Fruit fly (Drosophila melanogaster) whole organism, embryonic: ENCODE results near the gene AcCoAS.
A peak's percentile ranks its signal among the peaks of the same experiment; 100 is the strongest.

Source experiments
- ATbp ChIP-seq: fragments of 200-800 bp; sonication (Bioruptor generic); optimal IDR thresholded peaks from 2 replicates; lab custom pipeline; 2017; ENCODE audit warnings: missing biosample characterization, mild to moderate bottlenecking, missing genetic modification characterization, missing genetic modification reagents
- Atf3 ChIP-seq: fragments of 200-800 bp; sonication (Bioruptor generic); optimal IDR thresholded peaks from 3 replicates; lab custom pipeline; 2016; ENCODE audit warnings: missing biosample characterization, missing genetic modification characterization
- B-H1 ChIP-seq: fragments of 200-800 bp; sonication (Bioruptor generic); IDR thresholded peaks from 3 replicates; pipeline ENCODE4 v1.3.6; 2022; ENCODE audit warnings: missing biosample characterization, missing genetic modification characterization
- CG1024 ChIP-seq: fragments of 200-800 bp; sonication (Bioruptor generic); IDR thresholded peaks from 2 replicates; pipeline ENCODE4 v1.3.6; 2022; ENCODE audit warnings: missing biosample characterization, missing genetic modification characterization
- CG11560 ChIP-seq: fragments of 200-800 bp; sonication (Bioruptor generic); IDR thresholded peaks from 3 replicates; pipeline ENCODE4 v1.3.6; 2022; ENCODE audit warnings: missing biosample characterization, missing genetic modification characterization
- CG11695 ChIP-seq: fragments of 200-800 bp; sonication (Bioruptor generic); IDR thresholded peaks from 3 replicates; pipeline ENCODE4 v1.3.6; 2022; ENCODE audit warnings: missing biosample characterization, missing genetic modification characterization
- CG13287 ChIP-seq: fragments of 200-800 bp; sonication (Bioruptor generic); IDR thresholded peaks from 2 replicates; pipeline ENCODE4 v1.3.6; 2022; ENCODE audit warnings: missing biosample characterization, missing genetic modification characterization; ENCODE audit not compliant: partially characterized antibody
- CG14710 ChIP-seq: fragments of 200-800 bp; sonication (Bioruptor generic); optimal IDR thresholded peaks from 3 replicates; lab custom pipeline; 2019; ENCODE audit warnings: missing biosample characterization, mild to moderate bottlenecking, missing genetic modification characterization, moderate library complexity
- CG15696 ChIP-seq: fragments of 200-800 bp; sonication (Bioruptor generic); optimal IDR thresholded peaks from 2 replicates; lab custom pipeline; 2019; ENCODE audit warnings: missing biosample characterization, mild to moderate bottlenecking, missing genetic modification characterization, moderate library complexity
- CG1603 ChIP-seq: fragments of 200-800 bp; sonication (Bioruptor generic); optimal IDR thresholded peaks from 2 replicates; lab custom pipeline; 2019; ENCODE audit warnings: missing biosample characterization, mild to moderate bottlenecking, missing genetic modification characterization, moderate library complexity
- CG16815 ChIP-seq: fragments of 200-800 bp; sonication (Bioruptor generic); optimal IDR thresholded peaks from 3 replicates; lab custom pipeline; 2017; ENCODE audit warnings: missing biosample characterization, mild to moderate bottlenecking, missing genetic modification characterization
- CG33213 ChIP-seq: fragments of 200-800 bp; sonication (Bioruptor generic); optimal IDR thresholded peaks from 3 replicates; lab custom pipeline; 2016; ENCODE audit warnings: missing biosample characterization, missing genetic modification characterization
- CG34422 ChIP-seq: fragments of 200-800 bp; sonication (Bioruptor generic); IDR thresholded peaks from 3 replicates; pipeline ENCODE4 v1.3.6; 2022; ENCODE audit warnings: missing biosample characterization, missing genetic modification characterization
- CG4707 ChIP-seq: fragments of 200-800 bp; sonication (Bioruptor generic); optimal IDR thresholded peaks from 2 replicates; lab custom pipeline; 2018; ENCODE audit warnings: missing biosample characterization, mild to moderate bottlenecking, missing genetic modification characterization, moderate library complexity
- CG6175 ChIP-seq: fragments of 200-800 bp; sonication (Bioruptor generic); IDR thresholded peaks from 3 replicates; pipeline ENCODE4 v1.3.6; 2022; ENCODE audit warnings: missing biosample characterization, missing genetic modification characterization
- CG7357 ChIP-seq: fragments of 200-800 bp; sonication (Bioruptor generic); IDR thresholded peaks from 3 replicates; pipeline ENCODE4 v1.3.6; 2022; ENCODE audit warnings: missing biosample characterization, missing genetic modification characterization
- CG7963 ChIP-seq: fragments of 200-800 bp; sonication (Bioruptor generic); IDR thresholded peaks from 3 replicates; pipeline ENCODE4 v1.3.6; 2022; ENCODE audit warnings: missing biosample characterization, missing genetic modification characterization; ENCODE audit not compliant: partially characterized antibody
- CG7987 ChIP-seq: fragments of 200-800 bp; sonication (Bioruptor generic); optimal IDR thresholded peaks from 2 replicates; lab custom pipeline; 2018; ENCODE audit warnings: missing biosample characterization, mild to moderate bottlenecking, missing genetic modification characterization, moderate library complexity
- CG8290 ChIP-seq, 3 experiments: fragments of 200-800 bp; sonication (Bioruptor generic); optimal IDR thresholded peaks; 2 replicates each; lab custom pipeline; 2016 to 2019; ENCODE audit warnings: missing biosample characterization in 3 of 3, missing genetic modification characterization in 3 of 3, mild to moderate bottlenecking in 2 of 3, moderate library complexity in 1 of 3
- CG8359 ChIP-seq: fragments of 200-800 bp; sonication (Bioruptor generic); optimal IDR thresholded peaks from 2 replicates; lab custom pipeline; 2017; ENCODE audit warnings: missing biosample characterization, mild to moderate bottlenecking, missing genetic modification characterization, borderline replicate concordance
- CG8478 ChIP-seq: fragments of >200 bp; optimal IDR thresholded peaks from 2 replicates; lab custom pipeline; 2018
- CG9876 ChIP-seq: fragments of 200-800 bp; sonication (Bioruptor generic); optimal IDR thresholded peaks from 2 replicates; lab custom pipeline; 2016; ENCODE audit warnings: missing biosample characterization, missing genetic modification characterization
- Chrac-16 ChIP-seq: fragments of 200-800 bp; sonication (Bioruptor generic); optimal IDR thresholded peaks from 3 replicates; lab custom pipeline; 2016; ENCODE audit warnings: missing biosample characterization, missing genetic modification characterization
- Dip2 ChIP-seq: fragments of 200-800 bp; sonication (Bioruptor generic); IDR thresholded peaks from 2 replicates; pipeline ENCODE4 v1.3.6; 2022; ENCODE audit warnings: missing biosample characterization, missing genetic modification characterization
- Dll ChIP-seq: fragments of 200-800 bp; sonication (Bioruptor generic); IDR thresholded peaks from 4 replicates; pipeline ENCODE4 v1.3.6; 2022; ENCODE audit warnings: missing biosample characterization, missing genetic modification characterization; ENCODE audit not compliant: partially characterized antibody
- Dp ChIP-seq: fragments of 200-800 bp; sonication (Bioruptor generic); optimal IDR thresholded peaks from 2 replicates; lab custom pipeline; 2018; ENCODE audit warnings: missing biosample characterization, mild to moderate bottlenecking, missing genetic modification characterization, moderate library complexity
- Fer1 ChIP-seq: fragments of 200-800 bp; sonication (Bioruptor generic); optimal IDR thresholded peaks from 2 replicates; lab custom pipeline; 2017; ENCODE audit warnings: missing biosample characterization, mild to moderate bottlenecking, missing genetic modification characterization
- Hey ChIP-seq: fragments of 200-800 bp; sonication (Bioruptor generic); optimal IDR thresholded peaks from 3 replicates; lab custom pipeline; 2018; ENCODE audit warnings: missing biosample characterization, mild to moderate bottlenecking, missing genetic modification characterization
- MTF-1 ChIP-seq: fragments of 200-800 bp; sonication (Bioruptor generic); optimal IDR thresholded peaks from 2 replicates; lab custom pipeline; 2018; ENCODE audit warnings: missing biosample characterization, mild to moderate bottlenecking, missing genetic modification characterization, borderline replicate concordance
- Trl ChIP-seq, 3 experiments: fragments of >200 bp in 2 of 3; fragments of 200-800 bp in 1 of 3; sonication (Bioruptor generic) in 1 of 3; optimal IDR thresholded peaks; 2 replicates in 1 of 3; 3 replicates in 2 of 3; lab custom pipeline; 2016 to 2017; ENCODE audit warnings: missing biosample characterization in 1 of 3, missing genetic modification characterization in 1 of 3
- Xbp1 ChIP-seq: fragments of 200-800 bp; sonication (Bioruptor generic); optimal IDR thresholded peaks from 3 replicates; lab custom pipeline; 2016; ENCODE audit warnings: missing biosample characterization, mild to moderate bottlenecking, missing genetic modification characterization
- al ChIP-seq: fragments of 200-800 bp; sonication (Bioruptor generic); IDR thresholded peaks from 2 replicates; pipeline ENCODE4 v1.3.6; 2022; ENCODE audit warnings: missing biosample characterization, missing genetic modification characterization
- bbx ChIP-seq: fragments of 200-800 bp; sonication (Bioruptor generic); IDR thresholded peaks from 2 replicates; pipeline ENCODE4 v1.3.6; 2022; ENCODE audit warnings: missing biosample characterization, missing genetic modification characterization; ENCODE audit not compliant: partially characterized antibody
- cas ChIP-seq: fragments of 200-800 bp; sonication (Bioruptor generic); IDR thresholded peaks from 2 replicates; pipeline ENCODE4 v1.3.6; 2022; ENCODE audit warnings: missing biosample characterization, missing genetic modification characterization
- chm ChIP-seq: fragments of 200-800 bp; sonication (Bioruptor generic); IDR thresholded peaks from 2 replicates; pipeline ENCODE4 v1.3.6; 2022; ENCODE audit warnings: missing biosample characterization, missing genetic modification characterization
- ci ChIP-seq: fragments of 200-800 bp; sonication (Bioruptor generic); IDR thresholded peaks from 3 replicates; pipeline ENCODE4 v1.3.6; 2022; ENCODE audit warnings: missing biosample characterization, missing genetic modification characterization
- crp ChIP-seq, 2 experiments: fragments of 200-800 bp; sonication (Bioruptor generic); optimal IDR thresholded peaks; 2 replicates in 1 of 2; 3 replicates in 1 of 2; lab custom pipeline; 2017; ENCODE audit warnings: missing biosample characterization in 2 of 2, missing genetic modification characterization in 2 of 2, mild to moderate bottlenecking in 1 of 2, moderate library complexity in 1 of 2
- danr ChIP-seq: fragments of 200-800 bp; sonication (Bioruptor generic); IDR thresholded peaks from 2 replicates; pipeline ENCODE4 v1.3.6; 2022; ENCODE audit warnings: missing biosample characterization, missing genetic modification characterization
- her ChIP-seq: fragments of 200-800 bp; sonication (Bioruptor generic); optimal IDR thresholded peaks from 2 replicates; lab custom pipeline; 2016; ENCODE audit warnings: missing biosample characterization, missing genetic modification characterization
- ind ChIP-seq: fragments of 200-800 bp; sonication (Bioruptor generic); optimal IDR thresholded peaks from 3 replicates; lab custom pipeline; 2016; ENCODE audit warnings: missing biosample characterization, missing genetic modification characterization
- lab ChIP-seq: fragments of 200-800 bp; sonication (Bioruptor generic); optimal IDR thresholded peaks from 3 replicates; lab custom pipeline; 2017; ENCODE audit warnings: missing biosample characterization, missing genetic modification characterization, mild to moderate bottlenecking, moderate library complexity, missing genetic modification reagents
- maf-S ChIP-seq: fragments of 200-800 bp; sonication (Bioruptor generic); optimal IDR thresholded peaks from 2 replicates; lab custom pipeline; 2016; ENCODE audit warnings: missing biosample characterization, missing genetic modification characterization
- nau ChIP-seq: fragments of 200-800 bp; sonication (Bioruptor generic); optimal IDR thresholded peaks from 3 replicates; lab custom pipeline; 2017; ENCODE audit warnings: missing biosample characterization, mild to moderate bottlenecking, missing genetic modification characterization, missing genetic modification reagents
- nmo ChIP-seq: fragments of 200-800 bp; sonication (Bioruptor generic); optimal IDR thresholded peaks from 2 replicates; lab custom pipeline; 2018; ENCODE audit warnings: missing biosample characterization, mild to moderate bottlenecking, missing genetic modification characterization, moderate library complexity
- pfk ChIP-seq: fragments of 200-800 bp; sonication (Bioruptor generic); optimal IDR thresholded peaks from 2 replicates; lab custom pipeline; 2018; ENCODE audit warnings: missing biosample characterization, mild to moderate bottlenecking, missing genetic modification characterization, moderate library complexity
- rib ChIP-seq: fragments of 200-800 bp; sonication (Bioruptor generic); IDR thresholded peaks from 2 replicates; pipeline ENCODE4 v1.3.6; 2022; ENCODE audit warnings: missing biosample characterization, missing genetic modification characterization
- twi ChIP-seq: fragments of 200-800 bp; optimal IDR thresholded peaks from 2 replicates; lab custom pipeline; 2019; ENCODE audit warnings: missing biosample characterization, mild to moderate bottlenecking, missing genetic modification characterization, moderate library complexity
- vnd ChIP-seq: fragments of 200-800 bp; sonication (Bioruptor generic); IDR thresholded peaks from 3 replicates; pipeline ENCODE4 v1.3.6; 2022; ENCODE audit warnings: missing biosample characterization, missing genetic modification characterization; ENCODE audit not compliant: partially characterized antibody
- vvl ChIP-seq: fragments of 200-800 bp; sonication (Bioruptor generic); IDR thresholded peaks from 2 replicates; pipeline ENCODE4 v1.3.6; 2022; ENCODE audit warnings: missing biosample characterization, missing genetic modification characterization

Gene AcCoAS

dm6 chr3L:21239999-21240509 is 40.0 kb downstream of the AcCoAS start (continued):
- TF ChIP-seq ind (GFP tag; lab: Kevin White, UChicago): no peak
- TF ChIP-seq rib (GFP tag; lab: Robert Waterston, UW): 0 out of 2 replicates have a peak, but pooled peaks have one; percentile 18
- TF ChIP-seq Hey (tag; lab: Kevin White, UChicago): no peak
- TF ChIP-seq CG8290 (GFP tag; optimal IDR thresholded peaks at IDR 0.05; lab: Kevin White, UChicago): no peak
- TF ChIP-seq CG8290 (tag; optimal IDR thresholded peaks at IDR 0.05; lab: Kevin White, UChicago): no peak
- no peak for TF ChIP-seq CG9876 (GFP tag; lab: Kevin White, UChicago)
- peak; percentile 11 for TF ChIP-seq Xbp1 (GFP tag; lab: Kevin White, UChicago)
- TF ChIP-seq Atf3 (GFP tag; lab: Kevin White, UChicago): no peak
- TF ChIP-seq CG8478 (lab: Kevin White, UChicago): peak; percentile 12
- peak; percentile 81 to 86 for TF ChIP-seq Trl (optimal IDR thresholded peaks at IDR 0.05; lab: Kevin White, UChicago)
- TF ChIP-seq Trl (GFP tag; optimal IDR thresholded peaks at IDR 0.05; lab: Kevin White, UChicago): no peak
- no peak for TF ChIP-seq CG11560 (tag; lab: Robert Waterston, UW)
- TF ChIP-seq Dll: 0 out of 4 replicates have a peak, but pooled peaks have one; percentile 43
- no peak for TF ChIP-seq CG15696 (tag; lab: Kevin White, UChicago)
- 0 out of 3 replicates have a peak, but pooled peaks have one; percentile 7 for TF ChIP-seq CG11695 (GFP tag; lab: Robert Waterston, UW)
- no peak for TF ChIP-seq Dp
- TF ChIP-seq Dip2: no peak
- TF ChIP-seq B-H1 (GFP tag; lab: Robert Waterston, UW): no peak; the same call in 2 of the 3 replicates
- peak; percentile 13 for TF ChIP-seq her
- no peak for TF ChIP-seq twi (tag; lab: Kevin White, UChicago)
- no peak for TF ChIP-seq Fer1
- peak; percentile 71 for TF ChIP-seq CG13287 (GFP tag; lab: Robert Waterston, UW)
- TF ChIP-seq bbx (GFP tag; lab: Robert Waterston, UW): peak; percentile 55; the same call in 1 of the 2 replicates
- TF ChIP-seq crp (GFP tag; optimal IDR thresholded peaks at IDR 0.05; lab: Kevin White, UChicago): no peak
- no peak for TF ChIP-seq CG1024 (GFP tag; lab: Robert Waterston, UW)
- TF ChIP-seq CG7357 (GFP tag; lab: Robert Waterston, UW): no peak
- no peak for TF ChIP-seq CG16815 (GFP tag; lab: Kevin White, UChicago)
- no peak for TF ChIP-seq Chrac-16 (GFP tag; lab: Kevin White, UChicago)
- no peak for TF ChIP-seq al (GFP tag; lab: Robert Waterston, UW)
- TF ChIP-seq CG6175 (GFP tag; lab: Robert Waterston, UW): no peak; the same call in 2 of the 3 replicates
- no peak for TF ChIP-seq CG4707
- no peak for TF ChIP-seq vnd (GFP tag; lab: Robert Waterston, UW)
- no peak for TF ChIP-seq CG33213 (GFP tag; lab: Kevin White, UChicago)
- no peak for TF ChIP-seq pfk
- TF ChIP-seq CG34422 (GFP tag; lab: Robert Waterston, UW): peak; percentile 44; the same call in 1 of the 3 replicates
- TF ChIP-seq maf-S (GFP tag; lab: Kevin White, UChicago): no peak
- TF ChIP-seq CG7987 (GFP tag; lab: Kevin White, UChicago): no peak
- peak; percentile 40 for TF ChIP-seq lab (GFP tag; lab: Kevin White, UChicago)
- no peak for TF ChIP-seq CG14710 (tag; lab: Kevin White, UChicago)
- TF ChIP-seq cas (GFP tag; lab: Robert Waterston, UW): no peak
- TF ChIP-seq CG1603: peak; percentile 20
- no peak for TF ChIP-seq chm
- peak; percentile 57 for TF ChIP-seq MTF-1 (GFP tag; lab: Kevin White, UChicago)
- TF ChIP-seq nau (GFP tag; lab: Kevin White, UChicago): no peak
- TF ChIP-seq CG8359 (GFP tag; lab: Kevin White, UChicago): no peak
- peak; percentile 44 for TF ChIP-seq vvl
- TF ChIP-seq danr (GFP tag; lab: Robert Waterston, UW): no peak
- TF ChIP-seq ATbp (GFP tag; lab: Kevin White, UChicago): peak; percentile 1
- no peak for TF ChIP-seq nmo (GFP tag; lab: Kevin White, UChicago)
- TF ChIP-seq CG7963 (GFP tag; lab: Robert Waterston, UW): no peak
- TF ChIP-seq ci: peak; percentile 73; the same call in 2 of the 3 replicates
